Worm (Caenorhabditis elegans) whole organism, late embryonic: ENCODE results near the gene C28C12.12.

ENCODE experiments used
- C08G9.2 ChIP-seq: sonication (generic microtip); optimal IDR thresholded peaks from 2 replicates; lab custom pipeline; 2016; ENCODE audit warnings: mild to moderate bottlenecking, missing genetic modification characterization, moderate library complexity, missing compliant biosample characterization
- C38D4.7 ChIP-seq: fragments of 200-800 bp; sonication (Bioruptor generic); optimal IDR thresholded peaks from 2 replicates; lab custom pipeline; 2018; ENCODE audit warnings: mild to moderate bottlenecking, missing genetic modification characterization, moderate library complexity, missing compliant biosample characterization
- F13H6.1 ChIP-seq: sonication (generic microtip); optimal IDR thresholded peaks from 2 replicates; lab custom pipeline; 2016; ENCODE audit warnings: missing genetic modification characterization, missing compliant biosample characterization
- K02D7.2 ChIP-seq: sonication (generic microtip); optimal IDR thresholded peaks from 2 replicates; lab custom pipeline; 2017; ENCODE audit warnings: mild to moderate bottlenecking, missing genetic modification characterization, missing compliant biosample characterization
- T23F11.4 ChIP-seq: fragments of 200-800 bp; sonication (Bioruptor generic); optimal IDR thresholded peaks from 2 replicates; lab custom pipeline; 2018; ENCODE audit warnings: mild to moderate bottlenecking, missing genetic modification characterization, missing compliant biosample characterization
- ceh-18 ChIP-seq: sonication (generic microtip); optimal IDR thresholded peaks from 2 replicates; lab custom pipeline; 2016; ENCODE audit warnings: missing genetic modification characterization, missing compliant biosample characterization
- ceh-2 ChIP-seq: sonication (generic microtip); optimal IDR thresholded peaks from 2 replicates; lab custom pipeline; 2016; ENCODE audit warnings: missing genotype, missing genetic modification characterization, missing compliant biosample characterization
- ceh-22 ChIP-seq: sonication (generic microtip); optimal IDR thresholded peaks from 2 replicates; lab custom pipeline; 2017; ENCODE audit warnings: missing biosample characterization, missing genetic modification characterization
- ceh-24 ChIP-seq: sonication (generic microtip); optimal IDR thresholded peaks from 2 replicates; lab custom pipeline; 2016; ENCODE audit warnings: mild to moderate bottlenecking, missing genetic modification characterization, missing compliant biosample characterization
- ceh-34 ChIP-seq: sonication (generic microtip); optimal IDR thresholded peaks from 2 replicates; lab custom pipeline; 2016; ENCODE audit warnings: mild to moderate bottlenecking, missing genetic modification characterization, missing compliant biosample characterization
- dve-1 ChIP-seq: sonication (generic microtip); optimal IDR thresholded peaks from 2 replicates; lab custom pipeline; 2017; ENCODE audit warnings: antibody characterized with exemption, mild to moderate bottlenecking, missing genetic modification characterization, missing compliant biosample characterization
- elt-2 ChIP-seq: sonication (generic microtip); optimal IDR thresholded peaks from 2 replicates; lab custom pipeline; 2016; ENCODE audit warnings: missing genetic modification reagents, missing genetic modification characterization, missing compliant biosample characterization
- ets-4 ChIP-seq: sonication (generic microtip); optimal IDR thresholded peaks from 2 replicates; lab custom pipeline; 2016; ENCODE audit warnings: missing genetic modification characterization, missing compliant biosample characterization
- fax-1 ChIP-seq: sonication (generic microtip); optimal IDR thresholded peaks from 2 replicates; lab custom pipeline; 2016; ENCODE audit warnings: missing genotype, missing genetic modification characterization, missing compliant biosample characterization
- fkh-6 ChIP-seq: sonication (generic microtip); optimal IDR thresholded peaks from 2 replicates; lab custom pipeline; 2016; ENCODE audit warnings: missing genetic modification characterization, missing compliant biosample characterization
- gmeb-2 ChIP-seq: sonication (generic microtip); optimal IDR thresholded peaks from 2 replicates; lab custom pipeline; 2016; ENCODE audit warnings: missing genetic modification characterization, inconsistent platforms, missing compliant biosample characterization
- hlh-13 ChIP-seq: fragments of 200-800 bp; sonication (Bioruptor generic); optimal IDR thresholded peaks from 2 replicates; lab custom pipeline; 2018; ENCODE audit warnings: mild to moderate bottlenecking, missing genetic modification characterization, missing compliant biosample characterization
- hlh-15 ChIP-seq: sonication (generic microtip); optimal IDR thresholded peaks from 2 replicates; lab custom pipeline; 2016; ENCODE audit warnings: missing genetic modification characterization, missing compliant biosample characterization
- hlh-30 ChIP-seq: sonication (generic microtip); optimal IDR thresholded peaks from 2 replicates; lab custom pipeline; 2017; ENCODE audit warnings: antibody characterized with exemption, missing genetic modification characterization, missing compliant biosample characterization; ENCODE audit not compliant: insufficient read depth
- hlh-6 ChIP-seq: sonication (generic microtip); optimal IDR thresholded peaks from 2 replicates; lab custom pipeline; 2016; ENCODE audit warnings: missing genotype, missing genetic modification characterization, missing compliant biosample characterization
- hlh-8 ChIP-seq: sonication (generic microtip); optimal IDR thresholded peaks from 2 replicates; lab custom pipeline; 2016; ENCODE audit warnings: missing genotype, missing genetic modification characterization, missing compliant biosample characterization
- madf-2 ChIP-seq: sonication (generic microtip); optimal IDR thresholded peaks from 2 replicates; lab custom pipeline; 2017; ENCODE audit warnings: missing genetic modification characterization, missing compliant biosample characterization
- mec-3 ChIP-seq: sonication (generic microtip); optimal IDR thresholded peaks from 2 replicates; lab custom pipeline; 2016; ENCODE audit warnings: borderline replicate concordance, missing genetic modification characterization, missing compliant biosample characterization
- npax-4 ChIP-seq: sonication (generic microtip); optimal IDR thresholded peaks from 2 replicates; lab custom pipeline; 2016; ENCODE audit warnings: missing genetic modification characterization, missing compliant biosample characterization
- odd-2 ChIP-seq: sonication (generic microtip); optimal IDR thresholded peaks from 2 replicates; lab custom pipeline; 2017; ENCODE audit warnings: antibody characterized with exemption, mild to moderate bottlenecking, missing genetic modification characterization, missing compliant biosample characterization
- pha-2 ChIP-seq: sonication (generic microtip); optimal IDR thresholded peaks from 2 replicates; lab custom pipeline; 2017; ENCODE audit warnings: mild to moderate bottlenecking, missing genetic modification characterization, missing compliant biosample characterization
- pqm-1 ChIP-seq: sonication (generic microtip); optimal IDR thresholded peaks from 2 replicates; lab custom pipeline; 2016; ENCODE audit warnings: missing genetic modification characterization, missing compliant biosample characterization
- pros-1 ChIP-seq: fragments of 150-350 bp; optimal IDR thresholded peaks from 2 replicates; lab custom pipeline; 2014; ENCODE audit warnings: missing biosample characterization, missing genetic modification reagents, missing genetic modification characterization
- rnt-1 ChIP-seq: sonication (generic microtip); optimal IDR thresholded peaks from 2 replicates; lab custom pipeline; 2016; ENCODE audit warnings: missing genetic modification characterization, missing compliant biosample characterization
- syd-9 ChIP-seq: sonication (generic microtip); optimal IDR thresholded peaks from 2 replicates; lab custom pipeline; 2016; ENCODE audit warnings: mild to moderate bottlenecking, missing genetic modification characterization, moderate library complexity, missing compliant biosample characterization
- unc-3 ChIP-seq, 2 experiments: fragments of 200-800 bp in 1 of 2; sonication (Bioruptor generic) in 1 of 2; sonication (generic microtip) in 1 of 2; conservative IDR thresholded peaks in 1 of 2; optimal IDR thresholded peaks in 1 of 2; 2 replicates each; pipeline versions ENCODE4 v1.3.6 to Lab custom; 2016 to 2022; ENCODE audit warnings: missing compliant biosample characterization in 2 of 2, missing genetic modification characterization in 2 of 2, missing genetic modification reagents in 1 of 2
- unc-55 ChIP-seq: sonication (generic microtip); optimal IDR thresholded peaks from 2 replicates; lab custom pipeline; 2017; ENCODE audit warnings: missing biosample characterization, missing genetic modification reagents, missing genetic modification characterization
- zip-5 ChIP-seq: sonication (generic microtip); optimal IDR thresholded peaks from 2 replicates; lab custom pipeline; 2016; ENCODE audit warnings: missing genetic modification characterization, missing compliant biosample characterization

Gene C28C12.12

DNA sequence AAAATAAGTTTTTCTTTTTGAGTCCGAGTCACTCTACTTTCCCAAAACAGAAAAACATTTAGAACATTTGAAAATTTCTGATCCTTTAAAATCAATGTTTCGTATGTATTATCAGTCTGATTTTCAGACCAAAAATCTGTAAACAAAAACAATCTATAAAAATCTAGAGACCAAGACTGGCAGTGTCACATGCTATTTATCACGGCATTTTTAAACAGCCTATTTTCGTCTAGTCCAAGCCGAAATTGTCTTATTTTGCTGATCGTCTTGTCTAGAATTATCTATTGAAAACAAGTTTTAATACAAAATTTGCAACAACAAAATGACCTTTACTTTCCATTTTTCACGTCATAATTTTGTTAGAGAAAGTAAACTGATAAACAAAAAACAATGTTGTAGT, 30.4 kb upstream of the C28C12.12 start:
- TF ChIP-seq elt-2 (tag; lab: Kevin White, UChicago) (no peak), hlh-30 (tag; lab: Kevin White, UChicago) (no peak), unc-3 (GFP tag; conservative IDR thresholded peaks at IDR 0.05; lab: Robert Waterston, UW) (no peak), unc-3 (tag; optimal IDR thresholded peaks at IDR 0.05; lab: Kevin White, UChicago) (no peak), fax-1 (tag; lab: Kevin White, UChicago) (no peak), unc-55 (GFP tag; lab: Kevin White, UChicago) (no peak), ceh-2 (tag; lab: Kevin White, UChicago) (no peak), gmeb-2 (tag; lab: Kevin White, UChicago) (no peak)

DNA sequence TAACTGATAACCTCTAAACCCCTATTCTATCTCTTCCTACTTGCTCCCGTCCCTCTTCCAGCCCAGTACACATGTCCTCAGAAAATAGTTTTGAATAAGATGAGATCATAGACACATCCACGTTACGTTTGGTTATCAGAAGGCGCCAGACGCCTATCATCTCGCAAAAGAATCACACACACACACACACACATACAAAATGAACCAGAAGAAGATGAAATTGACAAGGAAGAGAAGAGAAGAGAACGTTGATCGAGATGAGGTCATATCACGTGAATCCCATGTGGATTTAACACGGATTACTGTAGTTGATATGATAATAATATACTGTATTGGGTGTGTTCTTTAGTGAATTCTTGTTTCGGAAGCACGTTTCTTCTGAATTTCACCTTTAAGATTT, 29.9 kb upstream of the C28C12.12 start:
- peak; percentile 73 for TF ChIP-seq ceh-18 (tag; lab: Kevin White, UChicago)
- TF ChIP-seq pha-2 (tag; lab: Kevin White, UChicago), result no peak
- no peak for TF ChIP-seq zip-5 (tag; lab: Kevin White, UChicago)
- TF ChIP-seq gmeb-2 (tag; lab: Kevin White, UChicago), result no peak
- TF ChIP-seq unc-55 (GFP tag; lab: Kevin White, UChicago), result peak; percentile 73
- TF ChIP-seq ceh-34 (tag; lab: Kevin White, UChicago), result no peak
- no peak for TF ChIP-seq hlh-8 (tag; lab: Kevin White, UChicago)
- TF ChIP-seq, all 69 proteins: peak for 2

DNA sequence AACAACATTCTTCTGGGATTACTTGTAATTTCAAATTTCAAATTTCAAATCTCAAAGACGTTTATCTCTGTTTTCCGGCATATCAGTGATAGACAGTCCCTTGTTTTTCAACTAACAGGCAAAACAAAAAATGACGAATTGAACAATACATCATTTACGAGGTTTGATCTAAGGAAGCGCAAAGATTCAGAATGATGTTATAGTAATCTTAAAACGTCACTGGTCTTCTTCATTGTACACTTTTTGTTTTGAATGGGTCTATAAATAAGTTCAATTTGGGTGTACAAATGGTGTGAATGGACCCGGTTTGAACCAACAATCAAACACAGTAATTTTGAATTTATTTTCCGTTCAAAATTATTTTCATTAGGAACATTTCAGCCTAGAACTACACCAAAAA, 27.8 kb upstream of the C28C12.12 start:
- TF ChIP-seq hlh-6 (no peak), fax-1 (tag; lab: Kevin White, UChicago) (no peak), F13H6.1 (tag; lab: Kevin White, UChicago) (no peak), odd-2 (tag; lab: Kevin White, UChicago) (no peak)

- TF ChIP-seq F13H6.1 (tag; lab: Kevin White, UChicago) (no peak), hlh-6 (no peak), elt-2 (tag; lab: Kevin White, UChicago) (no peak), T23F11.4 (GFP tag; lab: Kevin White, UChicago) (no peak), C08G9.2 (tag; lab: Kevin White, UChicago) (no peak), syd-9 (tag; lab: Kevin White, UChicago) (no peak), K02D7.2 (tag; lab: Kevin White, UChicago) (no peak), ceh-24 (tag; lab: Kevin White, UChicago) (no peak), dve-1 (tag; lab: Kevin White, UChicago) (no peak), C38D4.7 (GFP tag; lab: Kevin White, UChicago) (no peak), ets-4 (tag; lab: Kevin White, UChicago) (no peak), ceh-22 (no peak), mec-3 (no peak), pros-1 (no peak), hlh-15 (tag; lab: Kevin White, UChicago) (no peak)
Observed at ce11 chrIV:8520594-8520993, 24.4 kb upstream of the C28C12.12 start, which contains the start of gene pkg-2. Gene pkg-2 (plus strand): TSS chrIV:8520894.

- TF ChIP-seq T23F11.4 (GFP tag; lab: Kevin White, UChicago), result no peak
- no peak for TF ChIP-seq hlh-13 (GFP tag; lab: Kevin White, UChicago)
- TF ChIP-seq syd-9 (tag; lab: Kevin White, UChicago), result no peak
- TF ChIP-seq fax-1 (tag; lab: Kevin White, UChicago), result no peak
- TF ChIP-seq fkh-6, result no peak
- no peak for TF ChIP-seq npax-4 (tag; lab: Kevin White, UChicago)
- no peak for TF ChIP-seq C38D4.7 (GFP tag; lab: Kevin White, UChicago)
- TF ChIP-seq ceh-34 (tag; lab: Kevin White, UChicago), result no peak
- TF ChIP-seq hlh-6, result no peak
- no peak for TF ChIP-seq madf-2
- TF ChIP-seq pqm-1 (tag; lab: Kevin White, UChicago), result no peak
- no peak for TF ChIP-seq ets-4 (tag; lab: Kevin White, UChicago)
- no peak for TF ChIP-seq rnt-1 (tag; lab: Kevin White, UChicago)
Observed at ce11 chrIV:8519949-8520348, 23.8 kb upstream of the C28C12.12 start.
